Worm (Caenorhabditis elegans) whole organism, L3 larva: ENCODE data around the gene grd-7.
A peak's percentile ranks its signal among the peaks of the same experiment; 100 is the strongest.

Experiments
- R02D3.7 ChIP-seq: fragments of 150-350 bp; optimal IDR thresholded peaks from 2 replicates; lab custom pipeline; 2014; ENCODE audit warnings: missing biosample characterization, missing genetic modification characterization
- ZK546.5 ChIP-seq: sonication (generic microtip); optimal IDR thresholded peaks from 2 replicates; lab custom pipeline; 2017; ENCODE audit warnings: missing biosample characterization, missing genetic modification characterization
- aly-2 ChIP-seq: fragments of 150-350 bp; optimal IDR thresholded peaks from 2 replicates; lab custom pipeline; 2014; ENCODE audit warnings: missing biosample characterization, missing genetic modification characterization
- ceh-16 ChIP-seq: sonication (generic microtip); optimal IDR thresholded peaks from 2 replicates; lab custom pipeline; 2017; ENCODE audit warnings: missing biosample characterization, missing genetic modification characterization
- ceh-28 ChIP-seq: fragments of 150-350 bp; optimal IDR thresholded peaks from 2 replicates; lab custom pipeline; 2014; ENCODE audit warnings: missing biosample characterization, missing genetic modification reagents, missing genetic modification characterization
- ceh-82 ChIP-seq: fragments of 150-350 bp; optimal IDR thresholded peaks from 2 replicates; lab custom pipeline; 2014; ENCODE audit warnings: missing biosample characterization, missing genetic modification characterization
- ceh-9 ChIP-seq: sonication (generic microtip); optimal IDR thresholded peaks from 2 replicates; lab custom pipeline; 2018; ENCODE audit warnings: missing biosample characterization, missing genetic modification characterization
- elt-1 ChIP-seq: fragments of 150-350 bp; optimal IDR thresholded peaks from 2 replicates; lab custom pipeline; 2014; ENCODE audit warnings: missing biosample characterization, missing genetic modification characterization
- elt-2 ChIP-seq: sonication (generic microtip); optimal IDR thresholded peaks from 2 replicates; lab custom pipeline; 2016; ENCODE audit warnings: missing genetic modification reagents, mild to moderate bottlenecking, missing genetic modification characterization, missing compliant biosample characterization
- eor-1 ChIP-seq, 2 experiments: fragments of 150-350 bp; optimal IDR thresholded peaks; 2 replicates each; lab custom pipeline; 2014 to 2018; ENCODE audit warnings: missing biosample characterization in 2 of 2, missing genetic modification characterization in 2 of 2
- fkh-10 ChIP-seq: sonication (generic microtip); optimal IDR thresholded peaks from 2 replicates; lab custom pipeline; 2017; ENCODE audit warnings: missing biosample characterization, missing genetic modification reagents, missing genetic modification characterization
- fkh-2 ChIP-seq: fragments of 150-350 bp; optimal IDR thresholded peaks from 2 replicates; lab custom pipeline; 2014; ENCODE audit warnings: missing biosample characterization, missing genetic modification reagents, missing genetic modification characterization
- fos-1 ChIP-seq: fragments of 150-350 bp; optimal IDR thresholded peaks from 2 replicates; lab custom pipeline; 2014; ENCODE audit warnings: missing biosample characterization, missing genetic modification characterization
- jun-1 ChIP-seq: fragments of 150-350 bp; optimal IDR thresholded peaks from 2 replicates; lab custom pipeline; 2014; ENCODE audit warnings: missing biosample characterization, missing genetic modification reagents, missing genetic modification characterization
- lin-39 ChIP-seq: fragments of 150-350 bp; optimal IDR thresholded peaks from 2 replicates; lab custom pipeline; 2018; ENCODE audit warnings: missing biosample characterization, missing genetic modification reagents, missing genetic modification characterization
- lsy-12 ChIP-seq: sonication (generic microtip); optimal IDR thresholded peaks from 2 replicates; lab custom pipeline; 2016; ENCODE audit warnings: mild to moderate bottlenecking, missing genetic modification characterization, missing compliant biosample characterization
- mdl-1 ChIP-seq: fragments of 150-350 bp; optimal IDR thresholded peaks from 2 replicates; lab custom pipeline; 2014; ENCODE audit warnings: missing biosample characterization, missing genetic modification characterization
- mml-1 ChIP-seq: fragments of 150-350 bp; sonication (generic microtip); optimal IDR thresholded peaks from 3 replicates; lab custom pipeline; 2014; ENCODE audit warnings: missing biosample characterization, missing genetic modification characterization
- nhr-237 ChIP-seq: fragments of 150-350 bp; optimal IDR thresholded peaks from 2 replicates; lab custom pipeline; 2014; ENCODE audit warnings: missing biosample characterization, missing genetic modification characterization
- nhr-25 ChIP-seq: sonication (generic microtip); optimal IDR thresholded peaks from 2 replicates; lab custom pipeline; 2017; ENCODE audit warnings: missing biosample characterization, missing genetic modification characterization
- nhr-28 ChIP-seq: fragments of 150-350 bp; optimal IDR thresholded peaks from 2 replicates; lab custom pipeline; 2014; ENCODE audit warnings: missing biosample characterization, missing genetic modification characterization
- nhr-43 ChIP-seq: sonication (generic microtip); optimal IDR thresholded peaks from 2 replicates; lab custom pipeline; 2016; ENCODE audit warnings: mild to moderate bottlenecking, missing genetic modification characterization, missing compliant biosample characterization; ENCODE audit not compliant: poor library complexity, severe bottlenecking
- nhr-67 ChIP-seq: fragments of 150-350 bp; optimal IDR thresholded peaks from 2 replicates; lab custom pipeline; 2014; ENCODE audit warnings: missing biosample characterization, missing genetic modification characterization
- nhr-76 ChIP-seq: fragments of 150-350 bp; sonication (generic microtip); optimal IDR thresholded peaks from 5 replicates; lab custom pipeline; 2014; ENCODE audit warnings: missing biosample characterization, missing genetic modification characterization
- pha-4 ChIP-seq: fragments of 150-350 bp; optimal IDR thresholded peaks from 2 replicates; lab custom pipeline; 2014; ENCODE audit warnings: missing biosample characterization, missing genetic modification reagents, missing genetic modification characterization
- pqm-1 ChIP-seq: fragments of 150-350 bp; optimal IDR thresholded peaks from 2 replicates; lab custom pipeline; 2017; ENCODE audit warnings: missing biosample characterization, missing genetic modification characterization, inconsistent platforms
- sea-2 ChIP-seq: fragments of 150-350 bp; sonication (generic microtip); optimal IDR thresholded peaks from 4 replicates; lab custom pipeline; 2014; ENCODE audit warnings: missing biosample characterization, missing genetic modification reagents, missing genetic modification characterization
- skn-1 ChIP-seq: fragments of 150-350 bp; optimal IDR thresholded peaks from 2 replicates; lab custom pipeline; 2014; ENCODE audit warnings: missing biosample characterization, missing genetic modification characterization
- snpc-4 ChIP-seq: fragments of 150-350 bp; optimal IDR thresholded peaks from 2 replicates; lab custom pipeline; 2014; ENCODE audit warnings: missing biosample characterization, missing genetic modification characterization
- tbx-2 ChIP-seq: sonication (generic microtip); optimal IDR thresholded peaks from 2 replicates; lab custom pipeline; 2016; ENCODE audit warnings: mild to moderate bottlenecking, missing genetic modification characterization, missing compliant biosample characterization
- unc-39 ChIP-seq: sonication (generic microtip); optimal IDR thresholded peaks from 4 replicates; lab custom pipeline; 2017; ENCODE audit warnings: missing biosample characterization, missing genetic modification characterization
- ztf-11 ChIP-seq: fragments of 150-350 bp; optimal IDR thresholded peaks from 2 replicates; lab custom pipeline; 2014; ENCODE audit warnings: missing biosample characterization, missing genetic modification characterization
- ztf-4 ChIP-seq: fragments of 150-350 bp; optimal IDR thresholded peaks from 2 replicates; lab custom pipeline; 2014; ENCODE audit warnings: missing biosample characterization, missing genetic modification characterization

grd-7 gene

DNA sequence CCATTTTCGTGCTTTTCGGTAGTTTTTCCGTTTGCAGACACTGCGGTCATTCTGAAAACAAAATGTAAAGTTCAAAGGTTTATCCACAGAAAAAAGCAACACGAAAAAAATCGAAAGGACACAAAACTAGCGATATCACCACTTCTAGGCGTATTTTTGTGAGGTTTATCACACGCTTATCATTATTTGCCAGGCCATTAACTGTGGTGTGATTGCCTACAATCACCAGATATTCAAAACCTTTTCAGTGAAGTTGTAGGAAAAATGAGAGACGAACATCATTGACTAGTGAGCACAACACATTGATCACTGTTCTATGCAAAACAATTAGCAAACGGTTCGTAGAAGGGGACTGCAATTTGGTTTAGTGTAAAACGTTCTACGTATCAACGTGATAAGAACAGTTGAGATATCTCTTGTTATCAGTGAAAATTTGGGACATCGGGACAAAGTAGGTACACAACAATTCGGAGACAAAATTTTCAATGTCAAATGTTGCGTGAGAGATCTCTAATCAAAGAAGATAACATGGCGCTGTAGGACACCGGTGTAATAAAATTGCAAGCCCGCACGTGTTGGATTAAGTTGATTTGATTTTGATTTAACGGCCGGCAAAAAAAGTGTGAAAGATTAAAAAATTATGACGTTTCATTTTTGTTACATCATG lies 36.4 kb upstream of the grd-7 start, which contains the start of gene sur-5 (continued):
- no peak for TF ChIP-seq eor-1 (tag; optimal IDR thresholded peaks at IDR 0.05; lab: Kevin White, UChicago)
- no peak for TF ChIP-seq unc-39 (tag; lab: Kevin White, UChicago)
- no peak for TF ChIP-seq skn-1
- no peak for TF ChIP-seq nhr-67 (tag; lab: Kevin White, UChicago)
- no peak for TF ChIP-seq mdl-1
- no peak for TF ChIP-seq ceh-9 (tag; lab: Kevin White, UChicago)
- TF ChIP-seq tbx-2: no peak
- no peak for TF ChIP-seq ceh-28

- TF ChIP-seq pha-4 (tag; lab: Kevin White, UChicago) (no peak), ZK546.5 (tag; lab: Kevin White, UChicago) (no peak), ztf-4 (tag; lab: Kevin White, UChicago) (no peak), ceh-82 (no peak), elt-2 (tag; lab: Kevin White, UChicago) (peak; percentile 62), ceh-9 (tag; lab: Kevin White, UChicago) (no peak), pqm-1 (tag; lab: Kevin White, UChicago) (peak; percentile 36), lsy-12 (tag; lab: Kevin White, UChicago) (no peak)
Observed at ce11 chrX:7303115-7303514, 33.8 kb upstream of the grd-7 start.

DNA sequence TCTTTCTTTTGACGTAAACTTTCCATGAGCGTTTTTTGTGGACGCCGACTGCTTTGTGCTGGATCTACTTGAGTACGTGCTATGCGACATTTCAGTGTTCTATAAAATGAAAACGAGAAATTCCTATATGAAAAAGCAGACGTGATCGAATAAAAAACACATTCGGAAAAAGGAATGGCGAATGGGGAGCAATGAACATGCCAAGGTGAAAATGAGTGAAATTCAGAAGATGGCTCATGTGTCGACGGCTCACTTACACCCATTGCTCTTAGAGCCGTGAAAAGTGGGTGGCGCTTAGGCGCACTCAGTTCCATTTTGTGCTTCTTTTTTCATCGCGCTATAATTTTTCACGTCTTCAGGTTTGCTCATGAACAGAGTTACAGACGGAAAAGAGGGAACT lies 29.4 kb upstream of the grd-7 start, which contains the start of gene K03A1.4:
Gene K03A1.4, minus strand, starts transcription at position 101 of the 400 bp plus-strand sequence.
- TF ChIP-seq nhr-25: no peak
- TF ChIP-seq sea-2 (GFP tag; lab: Kevin White, UChicago): no peak
- TF ChIP-seq R02D3.7 (tag; lab: Kevin White, UChicago): no peak
- TF ChIP-seq fkh-2 (tag; lab: Kevin White, UChicago): no peak
- TF ChIP-seq mml-1 (tag; lab: Kevin White, UChicago): no peak
- TF ChIP-seq elt-1 (tag; lab: Kevin White, UChicago): no peak
- TF ChIP-seq snpc-4 (tag; lab: Kevin White, UChicago): no peak
- no peak for TF ChIP-seq nhr-28 (tag; lab: Kevin White, UChicago)
- TF ChIP-seq fkh-10 (GFP tag; lab: Kevin White, UChicago): no peak
- TF ChIP-seq nhr-43 (tag; lab: Kevin White, UChicago): no peak
- TF ChIP-seq nhr-237: no peak
- no peak for TF ChIP-seq ztf-4 (tag; lab: Kevin White, UChicago)
- no peak for TF ChIP-seq ceh-16 (tag; lab: Kevin White, UChicago)
- TF ChIP-seq ztf-11 (tag; lab: Kevin White, UChicago): no peak
- TF ChIP-seq lin-39 (tag; lab: Kevin White, UChicago): no peak
- no peak for TF ChIP-seq ceh-82
- TF ChIP-seq nhr-76: no peak
- no peak for TF ChIP-seq aly-2 (tag; lab: Kevin White, UChicago)

DNA sequence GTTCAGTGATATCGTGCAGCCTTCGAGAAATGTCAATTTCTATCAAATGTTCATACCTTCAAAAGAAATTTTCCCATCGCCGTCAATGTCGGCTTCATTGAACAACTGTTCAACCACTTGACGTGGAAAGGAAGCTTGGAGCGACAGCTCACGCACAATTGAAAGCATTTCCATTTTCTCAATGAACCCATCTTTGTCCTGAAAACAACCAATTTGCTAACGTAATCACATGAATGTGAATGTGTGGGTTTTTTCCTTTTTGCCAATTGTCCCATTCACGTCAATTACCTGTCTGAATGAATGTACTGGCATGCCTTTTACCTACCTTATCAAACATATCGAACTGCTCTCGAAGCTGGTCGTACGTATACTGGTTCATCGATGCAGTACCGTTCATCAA lies 27.0 kb upstream of the grd-7 start:
- TF ChIP-seq ceh-82 (no peak), unc-39 (tag; lab: Kevin White, UChicago) (no peak), fos-1 (tag; lab: Kevin White, UChicago) (no peak), skn-1 (no peak), elt-2 (tag; lab: Kevin White, UChicago) (no peak), nhr-28 (tag; lab: Kevin White, UChicago) (no peak), snpc-4 (tag; lab: Kevin White, UChicago) (no peak), sea-2 (GFP tag; lab: Kevin White, UChicago) (no peak), jun-1 (tag; lab: Kevin White, UChicago) (no peak), R02D3.7 (tag; lab: Kevin White, UChicago) (no peak)
- TF ChIP-seq, all 47 proteins: peak for 0

DNA sequence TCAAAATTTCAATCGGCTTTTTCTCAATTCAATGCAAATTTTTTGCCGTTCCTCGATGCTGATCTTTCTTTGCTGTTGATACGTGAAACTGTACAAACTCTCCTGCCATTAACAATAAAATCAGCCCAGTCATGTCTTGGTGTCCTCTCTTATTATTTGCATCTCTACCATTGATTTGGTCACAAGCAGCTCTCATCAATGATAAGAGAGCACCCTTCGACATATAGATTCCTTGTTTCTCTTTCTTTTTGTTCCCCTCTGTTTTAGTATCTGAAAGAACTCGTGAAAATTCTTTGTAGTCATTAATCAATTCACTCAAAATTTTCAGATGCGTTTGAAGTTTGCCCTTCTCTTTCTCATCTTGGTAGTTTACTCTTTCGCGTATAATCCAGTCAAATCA lies 22.5 kb upstream of the grd-7 start, which contains the start of gene lron-7:
Gene lron-7, plus strand, starts transcription at position 323 of the 400 bp plus-strand sequence.
- peak; percentile 80 for TF ChIP-seq pqm-1 (tag; lab: Kevin White, UChicago)
- peak; percentile 71 for TF ChIP-seq elt-2 (tag; lab: Kevin White, UChicago)
- peak; percentile 41 for TF ChIP-seq pha-4 (tag; lab: Kevin White, UChicago)
- TF ChIP-seq ceh-9 (tag; lab: Kevin White, UChicago): no peak
- TF ChIP-seq sea-2 (GFP tag; lab: Kevin White, UChicago): no peak
- TF ChIP-seq ZK546.5 (tag; lab: Kevin White, UChicago): no peak
- TF ChIP-seq nhr-43 (tag; lab: Kevin White, UChicago): no peak
- no peak for TF ChIP-seq ceh-28
- no peak for TF ChIP-seq aly-2 (tag; lab: Kevin White, UChicago)
- no peak for TF ChIP-seq unc-39 (tag; lab: Kevin White, UChicago)
